Worm (Caenorhabditis elegans) whole organism, L1 larva: ENCODE measurements around the gene grd-9.
A peak's percentile ranks its signal among the peaks of the same experiment; 100 is the strongest.

Experiments used
- Y116A8C.19 ChIP-seq: sonication (generic microtip); optimal IDR thresholded peaks from 2 replicates; lab custom pipeline; 2016; ENCODE audit warnings: missing compliant biosample characterization, missing genetic modification characterization, borderline replicate concordance
- ama-1 ChIP-seq: fragments of 150-350 bp; optimal IDR thresholded peaks from 2 replicates; lab custom pipeline; 2014
- blmp-1 ChIP-seq: fragments of 150-350 bp; optimal IDR thresholded peaks from 2 replicates; lab custom pipeline; 2014; ENCODE audit warnings: missing biosample characterization, missing genetic modification characterization
- ceh-88 ChIP-seq: fragments of 200-800 bp; sonication (Bioruptor generic); IDR thresholded peaks from 2 replicates; pipeline ENCODE4 v1.3.6; 2022; ENCODE audit warnings: missing genetic modification characterization, missing compliant biosample characterization
- ceh-90 ChIP-seq: sonication (generic microtip); optimal IDR thresholded peaks from 2 replicates; lab custom pipeline; 2016; ENCODE audit warnings: missing genetic modification characterization, missing compliant biosample characterization
- dpl-1 ChIP-seq, 3 experiments: fragments of 150-350 bp in 2 of 3; sonication (generic microtip) in 1 of 3; optimal IDR thresholded peaks; 2 replicates each; lab custom pipeline; 2014 to 2017; ENCODE audit warnings: missing biosample characterization in 3 of 3, missing genetic modification characterization in 3 of 3, missing genetic modification reagents in 3 of 3
- dsc-1 ChIP-seq: sonication (generic microtip); optimal IDR thresholded peaks from 2 replicates; lab custom pipeline; 2016; ENCODE audit warnings: mild to moderate bottlenecking, missing genetic modification characterization, missing compliant biosample characterization
- efl-1 ChIP-seq, 4 experiments: fragments of 150-350 bp; optimal IDR thresholded peaks in 3 of 4; peaks in 1 of 4; 1 replicate in 1 of 4; 2 replicates in 3 of 4; lab custom pipeline; 2014; ENCODE audit warnings: missing biosample characterization in 2 of 4, missing genetic modification characterization in 2 of 4, missing genetic modification reagents in 2 of 4
- elt-2 ChIP-seq: sonication (generic microtip); optimal IDR thresholded peaks from 2 replicates; lab custom pipeline; 2016; ENCODE audit warnings: missing genetic modification characterization, mild to moderate bottlenecking, inconsistent platforms, missing compliant biosample characterization, missing genetic modification reagents
- fkh-10 ChIP-seq: sonication (generic microtip); optimal IDR thresholded peaks from 2 replicates; lab custom pipeline; 2017; ENCODE audit warnings: missing biosample characterization, missing genetic modification reagents, missing genetic modification characterization
- fos-1 ChIP-seq: fragments of 150-350 bp; optimal IDR thresholded peaks from 2 replicates; lab custom pipeline; 2014; ENCODE audit warnings: missing biosample characterization, missing genetic modification characterization
- hlh-4 ChIP-seq: sonication (generic microtip); optimal IDR thresholded peaks from 2 replicates; lab custom pipeline; 2016; ENCODE audit warnings: mild to moderate bottlenecking, missing genetic modification characterization, missing compliant biosample characterization
- hpl-2 ChIP-seq: fragments of 150-350 bp; optimal IDR thresholded peaks from 2 replicates; lab custom pipeline; 2014; ENCODE audit warnings: missing biosample characterization, missing genetic modification reagents, missing genetic modification characterization
- irx-1 ChIP-seq: sonication (generic microtip); optimal IDR thresholded peaks from 2 replicates; lab custom pipeline; 2016; ENCODE audit warnings: missing genetic modification characterization, missing compliant biosample characterization
- isw-1 ChIP-seq: fragments of 200-800 bp; sonication (Bioruptor generic); IDR thresholded peaks from 2 replicates; pipeline ENCODE4 v1.3.6; 2022; ENCODE audit warnings: missing genetic modification characterization, missing compliant biosample characterization
- lin-13 ChIP-seq: fragments of 150-350 bp; optimal IDR thresholded peaks from 2 replicates; lab custom pipeline; 2014; ENCODE audit warnings: missing biosample characterization, missing genetic modification reagents, missing genetic modification characterization
- lin-14 ChIP-seq: fragments of 200-800 bp; sonication (Bioruptor generic); optimal IDR thresholded peaks from 2 replicates; lab custom pipeline; 2018; ENCODE audit warnings: mild to moderate bottlenecking, missing genetic modification characterization, moderate library complexity, missing compliant biosample characterization
- lin-35 ChIP-seq, 2 experiments: fragments of 150-350 bp; optimal IDR thresholded peaks; 2 replicates each; lab custom pipeline; 2014; ENCODE audit warnings: missing biosample characterization in 2 of 2, missing genetic modification characterization in 2 of 2, missing genetic modification reagents in 2 of 2
- lin-39 ChIP-seq: fragments of 150-350 bp; optimal IDR thresholded peaks from 2 replicates; lab custom pipeline; 2014; ENCODE audit warnings: missing biosample characterization, missing genetic modification reagents, missing genetic modification characterization
- lsy-2 ChIP-seq, 2 experiments: fragments of 150-350 bp; optimal IDR thresholded peaks; 2 replicates each; lab custom pipeline; 2014; ENCODE audit warnings: missing biosample characterization in 2 of 2, missing genetic modification characterization in 2 of 2
- mdl-1 ChIP-seq, 2 experiments: fragments of 150-350 bp; optimal IDR thresholded peaks; 2 replicates each; lab custom pipeline; 2014 to 2017; ENCODE audit warnings: missing biosample characterization in 2 of 2, missing genetic modification characterization in 2 of 2, inconsistent platforms in 1 of 2
- mef-2 ChIP-seq: fragments of 150-350 bp; optimal IDR thresholded peaks from 2 replicates; lab custom pipeline; 2014; ENCODE audit warnings: missing biosample characterization, missing genetic modification characterization
- nhr-11 ChIP-seq: fragments of 150-350 bp; optimal IDR thresholded peaks from 2 replicates; lab custom pipeline; 2014; ENCODE audit warnings: missing biosample characterization, missing genetic modification characterization
- nhr-19 ChIP-seq: fragments of 200-800 bp; sonication (Bioruptor generic); conservative IDR thresholded peaks from 2 replicates; pipeline ENCODE4 v1.3.6; 2022; ENCODE audit warnings: missing genetic modification characterization, missing compliant biosample characterization
- nhr-28 ChIP-seq: fragments of 150-350 bp; optimal IDR thresholded peaks from 2 replicates; lab custom pipeline; 2014; ENCODE audit warnings: missing biosample characterization, missing genetic modification characterization
- nhr-76 ChIP-seq: sonication (generic microtip); optimal IDR thresholded peaks from 2 replicates; lab custom pipeline; 2017; ENCODE audit warnings: missing biosample characterization, missing genetic modification characterization
- nhr-77 ChIP-seq: fragments of 150-350 bp; optimal IDR thresholded peaks from 2 replicates; lab custom pipeline; 2014; ENCODE audit warnings: missing biosample characterization, missing genetic modification characterization
- nhr-84 ChIP-seq: sonication (generic microtip); optimal IDR thresholded peaks from 2 replicates; lab custom pipeline; 2017; ENCODE audit warnings: missing biosample characterization, missing genetic modification characterization
- nhr-85 ChIP-seq: sonication (generic microtip); peaks from one replicate; lab custom pipeline; 2016; ENCODE audit warnings: missing genetic modification characterization, inconsistent platforms, missing compliant biosample characterization
- nhr-90 ChIP-seq: sonication (generic microtip); optimal IDR thresholded peaks from 2 replicates; lab custom pipeline; 2016; ENCODE audit warnings: mild to moderate bottlenecking, missing genetic modification characterization, missing compliant biosample characterization; ENCODE audit not compliant: poor library complexity
- pax-3 ChIP-seq: fragments of 200-800 bp; sonication (Bioruptor generic); optimal IDR thresholded peaks from 2 replicates; lab custom pipeline; 2018; ENCODE audit warnings: mild to moderate bottlenecking, missing genetic modification characterization, moderate library complexity, missing compliant biosample characterization
- pqm-1 ChIP-seq: sonication (generic microtip); optimal IDR thresholded peaks from 3 replicates; lab custom pipeline; 2017; ENCODE audit warnings: missing biosample characterization, missing genetic modification characterization
- rnt-1 ChIP-seq: sonication (generic microtip); optimal IDR thresholded peaks from 2 replicates; lab custom pipeline; 2016; ENCODE audit warnings: mild to moderate bottlenecking, missing genetic modification characterization, moderate library complexity, missing compliant biosample characterization
- snpc-4 ChIP-seq: fragments of 150-350 bp; optimal IDR thresholded peaks from 2 replicates; lab custom pipeline; 2014; ENCODE audit warnings: missing biosample characterization, missing genetic modification characterization
- snu-23 ChIP-seq: sonication (generic microtip); optimal IDR thresholded peaks from 2 replicates; lab custom pipeline; 2016; ENCODE audit warnings: missing genetic modification characterization, missing compliant biosample characterization
- tbx-2 ChIP-seq: sonication (generic microtip); optimal IDR thresholded peaks from 2 replicates; lab custom pipeline; 2016; ENCODE audit warnings: missing genetic modification characterization, missing compliant biosample characterization
- tlp-1 ChIP-seq: fragments of 150-350 bp; optimal IDR thresholded peaks from 2 replicates; lab custom pipeline; 2014; ENCODE audit warnings: missing biosample characterization, missing genetic modification characterization
- unc-130 ChIP-seq: fragments of 150-350 bp; optimal IDR thresholded peaks from 2 replicates; lab custom pipeline; 2017; ENCODE audit warnings: missing biosample characterization, missing genetic modification characterization, inconsistent platforms
- unc-30 ChIP-seq: sonication (generic microtip); optimal IDR thresholded peaks from 2 replicates; lab custom pipeline; 2017; ENCODE audit warnings: missing biosample characterization, missing genetic modification characterization
- unc-62 ChIP-seq: fragments of 150-350 bp; optimal IDR thresholded peaks from 2 replicates; lab custom pipeline; 2014; ENCODE audit warnings: missing biosample characterization, missing genetic modification reagents, missing genetic modification characterization
- unc-98 ChIP-seq: fragments of 200-800 bp; sonication (Bioruptor generic); IDR thresholded peaks from 2 replicates; pipeline ENCODE4 v1.3.6; 2022; ENCODE audit warnings: missing genetic modification characterization, missing compliant biosample characterization
- vab-15 ChIP-seq: sonication (generic microtip); optimal IDR thresholded peaks from 2 replicates; lab custom pipeline; 2017; ENCODE audit warnings: missing genotype, mild to moderate bottlenecking, missing genetic modification characterization, missing compliant biosample characterization
- zip-4 ChIP-seq: fragments of 200-800 bp; sonication (Bioruptor generic); optimal IDR thresholded peaks from 2 replicates; lab custom pipeline; 2018; ENCODE audit warnings: mild to moderate bottlenecking, missing genetic modification characterization, moderate library complexity, missing compliant biosample characterization

grd-9 gene

DNA sequence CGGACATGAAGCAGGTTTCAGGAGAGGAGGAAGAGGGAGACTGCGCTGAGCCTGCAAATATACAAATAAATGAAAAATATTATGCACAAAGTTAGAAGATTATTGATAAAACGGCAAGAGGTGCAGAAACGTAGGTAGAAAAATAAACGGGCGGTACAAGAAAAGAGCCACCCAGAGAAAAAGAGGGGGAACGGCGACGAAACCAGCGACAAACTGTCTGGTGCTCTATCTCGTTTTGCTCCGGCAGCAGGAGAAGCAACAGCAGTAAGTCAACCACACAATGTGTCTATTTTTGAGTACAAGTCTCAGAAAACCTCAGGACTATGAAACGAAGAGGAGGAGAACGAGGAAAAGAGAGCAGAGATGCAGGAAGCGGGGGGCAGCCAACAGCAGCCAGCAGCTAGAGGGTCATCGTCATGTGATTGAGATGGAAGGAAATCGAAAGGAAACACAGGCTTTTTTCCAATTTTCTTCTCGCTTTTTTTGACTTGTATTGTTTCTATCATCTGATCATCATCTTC is 49.4 kb upstream of the grd-9 start, which contains the start of gene F26F12.3 (continued):
- TF ChIP-seq lin-39 (tag; lab: Kevin White, UChicago), result no peak
- TF ChIP-seq elt-2 (tag; lab: Kevin White, UChicago), result peak; percentile 70
- no peak for TF ChIP-seq hlh-4
- TF ChIP-seq mdl-1 (tag; optimal IDR thresholded peaks at IDR 0.05; lab: Kevin White, UChicago), result peak in 1 of 2 experiments; percentile 85
- peak; percentile 70 for TF ChIP-seq nhr-85
- no peak for TF ChIP-seq unc-62 (GFP tag; lab: Kevin White, UChicago)
- peak; percentile 39 for TF ChIP-seq pax-3 (tag; lab: Kevin White, UChicago)
- peak; percentile 54 for TF ChIP-seq dsc-1 (tag; lab: Kevin White, UChicago)
- TF ChIP-seq nhr-76 (tag; lab: Kevin White, UChicago), result no peak
- no peak for TF ChIP-seq nhr-28 (tag; lab: Kevin White, UChicago)
- TF ChIP-seq zip-4 (GFP tag; lab: Kevin White, UChicago), result peak; percentile 3
- TF ChIP-seq fkh-10 (GFP tag; lab: Kevin White, UChicago), result peak; percentile 76
- peak; percentile 49 for TF ChIP-seq mef-2 (tag; lab: Kevin White, UChicago)
- peak; percentile 20 for TF ChIP-seq nhr-90 (tag; lab: Kevin White, UChicago)
- peak; percentile 42 for TF ChIP-seq irx-1
- no peak for TF ChIP-seq ama-1 (lab: Kevin White, UChicago)
- no peak for TF ChIP-seq snpc-4 (tag; lab: Kevin White, UChicago)
- TF ChIP-seq snu-23 (GFP tag; lab: Kevin White, UChicago), result peak; percentile 81
- peak; percentile 67 for TF ChIP-seq nhr-77 (tag; lab: Kevin White, UChicago)
- peak; percentile 58 to 71 for TF ChIP-seq lsy-2 (tag; optimal IDR thresholded peaks at IDR 0.05; lab: Kevin White, UChicago)
- peak; percentile 59 for TF ChIP-seq lin-13 (GFP tag; lab: Kevin White, UChicago)
- peak; percentile 10 for TF ChIP-seq fos-1
- TF ChIP-seq lin-35 (GFP tag; optimal IDR thresholded peaks at IDR 0.05; lab: Kevin White, UChicago), result peak; percentile 53 to 59
- peak; percentile 69; the same call in 1 of the 2 replicates for TF ChIP-seq nhr-19 (GFP tag; lab: Robert Waterston, UW)
- peak; percentile 3 to 31 (median 24) for TF ChIP-seq dpl-1 (GFP tag; optimal IDR thresholded peaks at IDR 0.05; lab: Kevin White, UChicago)
- TF ChIP-seq Y116A8C.19 (tag; lab: Kevin White, UChicago), result no peak
- peak; percentile 94 for TF ChIP-seq lin-14
- TF ChIP-seq ceh-90, result no peak
- no peak for TF ChIP-seq tlp-1
- TF ChIP-seq hpl-2 (GFP tag; lab: Kevin White, UChicago), result no peak
- TF ChIP-seq isw-1 (GFP tag; lab: Robert Waterston, UW), result peak; percentile 5; the same call in 1 of the 2 replicates
- no peak for TF ChIP-seq unc-98 (GFP tag; lab: Robert Waterston, UW)
- no peak; the same call in 1 of the 2 replicates for TF ChIP-seq ceh-88 (GFP tag; lab: Robert Waterston, UW)
- TF ChIP-seq unc-130, result peak; percentile 50
- TF ChIP-seq vab-15 (tag; lab: Kevin White, UChicago), result no peak
- TF ChIP-seq rnt-1, result peak; percentile 52
- TF ChIP-seq pqm-1 (tag; lab: Kevin White, UChicago), result no peak
- no peak for TF ChIP-seq nhr-11 (tag; lab: Kevin White, UChicago)

DNA sequence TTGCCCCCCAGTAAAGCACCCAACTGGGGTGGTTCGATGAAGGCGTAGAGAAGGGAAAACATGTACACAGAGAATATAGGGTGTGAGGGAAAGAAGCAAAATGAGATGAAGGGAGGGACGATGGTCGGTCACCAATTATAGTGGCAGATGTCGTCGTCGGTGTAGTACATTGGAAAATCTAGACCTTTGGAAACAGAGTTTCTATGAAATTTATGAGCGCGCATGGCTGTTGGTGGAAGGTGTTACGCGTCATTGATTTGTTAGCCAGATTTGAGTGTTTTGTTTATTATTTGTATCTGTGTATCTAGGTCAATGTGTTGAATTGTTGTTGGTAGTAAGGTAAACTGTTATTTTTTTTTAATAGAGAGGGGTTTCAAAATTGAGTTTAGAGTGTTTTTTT is 48.4 kb upstream of the grd-9 start:
- TF ChIP-seq nhr-84 (tag; lab: Kevin White, UChicago) (no peak), efl-1 (optimal IDR thresholded peaks at IDR 0.05; lab: Kevin White, UChicago) (no peak), efl-1 (GFP tag; optimal IDR thresholded peaks at IDR 0.05 in 1 of 2; lab: Kevin White, UChicago) (peak in 1 of 2 experiments; percentile 84), snu-23 (GFP tag; lab: Kevin White, UChicago) (peak; percentile 20), lin-14 (peak; percentile 39), blmp-1 (tag; lab: Kevin White, UChicago) (peak; percentile 28), unc-30 (tag; lab: Kevin White, UChicago) (no peak), lsy-2 (tag; optimal IDR thresholded peaks at IDR 0.05; lab: Kevin White, UChicago) (no peak), tlp-1 (no peak), vab-15 (tag; lab: Kevin White, UChicago) (no peak), pax-3 (tag; lab: Kevin White, UChicago) (no peak), zip-4 (GFP tag; lab: Kevin White, UChicago) (no peak), irx-1 (no peak), tbx-2 (tag; lab: Kevin White, UChicago) (no peak), nhr-11 (tag; lab: Kevin White, UChicago) (no peak), lin-35 (GFP tag; optimal IDR thresholded peaks at IDR 0.05; lab: Kevin White, UChicago) (peak in 1 of 2 experiments; percentile 3), nhr-85 (peak; percentile 61)
- TF ChIP-seq, all 84 proteins: peak for 6
